Worm (Caenorhabditis elegans) whole organism, midembryonic: Measurements from ENCODE around the gene asp-8.

Experiments
- med-1 ChIP-seq: sonication (generic microtip); optimal IDR thresholded peaks from 2 replicates; lab custom pipeline; 2017; ENCODE audit warnings: missing genetic modification characterization, mild to moderate bottlenecking, missing compliant biosample characterization, antibody characterized with exemption, missing genetic modification reagents; ENCODE audit not compliant: insufficient read depth
- ztf-23 ChIP-seq: fragments of 200-800 bp; sonication (Bioruptor generic); IDR thresholded peaks from 2 replicates; pipeline ENCODE4 v1.3.6; 2022; ENCODE audit warnings: missing genetic modification reagents, missing genetic modification characterization, missing compliant biosample characterization

- TF ChIP-seq med-1 (GFP tag; lab: Kevin White, UChicago) (no peak), ztf-23 (GFP tag; lab: Robert Waterston, UW) (no peak)
Observed at ce11 chrV:2979978-2980377, 44.4 kb upstream of the asp-8 start, which contains the start of gene srw-118.
